Worm (Caenorhabditis elegans): ENCODE results near the gene srw-113.

DNA sequence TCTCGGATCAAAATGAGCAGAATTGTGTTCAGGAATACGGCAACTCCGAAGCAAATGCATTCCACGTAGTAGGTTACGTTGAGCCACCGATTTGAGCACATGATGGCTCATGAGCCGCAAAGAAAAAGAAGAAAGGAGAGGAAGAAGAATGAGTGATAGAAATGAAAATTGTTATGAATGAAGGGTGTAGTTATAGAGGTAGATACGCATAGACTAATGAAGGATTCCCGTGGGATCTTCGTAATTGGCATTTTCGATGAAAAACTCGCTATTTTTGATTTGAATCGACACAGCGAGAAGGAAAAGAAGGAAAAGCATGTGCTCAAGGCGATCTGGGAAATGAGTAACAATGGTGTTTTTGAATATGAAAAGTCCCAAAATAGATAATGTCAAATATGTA is 39.1 kb upstream of the srw-113 start, which contains the start of gene str-96:
- TF ChIP-seq med-1 (GFP tag; optimal IDR thresholded peaks at IDR 0.05; ENCODE audit: insufficient read depth) = no peak
- no peak for TF ChIP-seq ref-1 (GFP tag; conservative IDR thresholded peaks at IDR 0.05)
- no peak for TF ChIP-seq ztf-29 (GFP tag; IDR thresholded peaks at IDR 0.05)

All from whole organism, midembryonic.